Worm (Caenorhabditis elegans) whole organism, L3 larva: ENCODE measurements around the gene E04F6.6.

Experiments used
- ZK546.5 ChIP-seq: sonication (generic microtip); optimal IDR thresholded peaks from 2 replicates; lab custom pipeline; 2017; ENCODE audit warnings: missing biosample characterization, missing genetic modification characterization
- ama-1 ChIP-seq: fragments of 150-350 bp; optimal IDR thresholded peaks from 2 replicates; lab custom pipeline; 2018
- ceh-28 ChIP-seq: fragments of 150-350 bp; optimal IDR thresholded peaks from 2 replicates; lab custom pipeline; 2014; ENCODE audit warnings: missing biosample characterization, missing genetic modification reagents, missing genetic modification characterization
- ceh-82 ChIP-seq: fragments of 150-350 bp; optimal IDR thresholded peaks from 2 replicates; lab custom pipeline; 2014; ENCODE audit warnings: missing biosample characterization, missing genetic modification characterization
- ceh-9 ChIP-seq: sonication (generic microtip); optimal IDR thresholded peaks from 2 replicates; lab custom pipeline; 2018; ENCODE audit warnings: missing biosample characterization, missing genetic modification characterization
- daf-12 ChIP-seq: fragments of 150-350 bp; optimal IDR thresholded peaks from 2 replicates; lab custom pipeline; 2014; ENCODE audit warnings: missing biosample characterization, missing genetic modification reagents, missing genetic modification characterization
- egl-27 ChIP-seq: sonication (generic microtip); optimal IDR thresholded peaks from 4 replicates; lab custom pipeline; 2017; ENCODE audit warnings: missing biosample characterization, missing genetic modification reagents, missing genetic modification characterization
- egl-5 ChIP-seq: fragments of 150-350 bp; optimal IDR thresholded peaks from 2 replicates; lab custom pipeline; 2017; ENCODE audit warnings: missing biosample characterization, missing genetic modification reagents, missing genetic modification characterization, inconsistent platforms
- elt-1 ChIP-seq: fragments of 150-350 bp; optimal IDR thresholded peaks from 2 replicates; lab custom pipeline; 2014; ENCODE audit warnings: missing biosample characterization, missing genetic modification characterization
- elt-2 ChIP-seq: sonication (generic microtip); optimal IDR thresholded peaks from 2 replicates; lab custom pipeline; 2016; ENCODE audit warnings: missing genetic modification reagents, mild to moderate bottlenecking, missing genetic modification characterization, missing compliant biosample characterization
- eor-1 ChIP-seq, 2 experiments: fragments of 150-350 bp; optimal IDR thresholded peaks; 2 replicates each; lab custom pipeline; 2014 to 2018; ENCODE audit warnings: missing biosample characterization in 2 of 2, missing genetic modification characterization in 2 of 2
- fkh-10 ChIP-seq: sonication (generic microtip); optimal IDR thresholded peaks from 2 replicates; lab custom pipeline; 2017; ENCODE audit warnings: missing biosample characterization, missing genetic modification reagents, missing genetic modification characterization
- hmg-11 ChIP-seq: sonication (generic microtip); optimal IDR thresholded peaks from 2 replicates; lab custom pipeline; 2016; ENCODE audit warnings: missing genetic modification characterization, missing compliant biosample characterization
- lin-15B ChIP-seq: fragments of 150-350 bp; optimal IDR thresholded peaks from 2 replicates; lab custom pipeline; 2014; ENCODE audit warnings: missing biosample characterization, missing genetic modification characterization
- lsy-12 ChIP-seq: sonication (generic microtip); optimal IDR thresholded peaks from 2 replicates; lab custom pipeline; 2016; ENCODE audit warnings: mild to moderate bottlenecking, missing genetic modification characterization, missing compliant biosample characterization
- mdl-1 ChIP-seq: fragments of 150-350 bp; optimal IDR thresholded peaks from 2 replicates; lab custom pipeline; 2014; ENCODE audit warnings: missing biosample characterization, missing genetic modification characterization
- nfya-1 ChIP-seq: sonication (generic microtip); optimal IDR thresholded peaks from 2 replicates; lab custom pipeline; 2017; ENCODE audit warnings: missing genetic modification characterization, mild to moderate bottlenecking, missing compliant biosample characterization, antibody characterized with exemption, moderate library complexity; ENCODE audit not compliant: insufficient read depth
- nhr-23 ChIP-seq: fragments of 150-350 bp; optimal IDR thresholded peaks from 2 replicates; lab custom pipeline; 2014; ENCODE audit warnings: missing biosample characterization, missing genetic modification reagents, missing genetic modification characterization
- nhr-237 ChIP-seq: fragments of 150-350 bp; optimal IDR thresholded peaks from 2 replicates; lab custom pipeline; 2014; ENCODE audit warnings: missing biosample characterization, missing genetic modification characterization
- nhr-25 ChIP-seq: sonication (generic microtip); optimal IDR thresholded peaks from 2 replicates; lab custom pipeline; 2017; ENCODE audit warnings: missing biosample characterization, missing genetic modification characterization
- nhr-43 ChIP-seq: sonication (generic microtip); optimal IDR thresholded peaks from 2 replicates; lab custom pipeline; 2016; ENCODE audit warnings: mild to moderate bottlenecking, missing genetic modification characterization, missing compliant biosample characterization; ENCODE audit not compliant: poor library complexity, severe bottlenecking
- nhr-67 ChIP-seq: fragments of 150-350 bp; optimal IDR thresholded peaks from 2 replicates; lab custom pipeline; 2014; ENCODE audit warnings: missing biosample characterization, missing genetic modification characterization
- nhr-77 ChIP-seq: fragments of 150-350 bp; optimal IDR thresholded peaks from 2 replicates; lab custom pipeline; 2014; ENCODE audit warnings: missing biosample characterization, missing genetic modification characterization
- pqm-1 ChIP-seq: fragments of 150-350 bp; optimal IDR thresholded peaks from 2 replicates; lab custom pipeline; 2017; ENCODE audit warnings: missing biosample characterization, missing genetic modification characterization, inconsistent platforms
- sea-2 ChIP-seq: fragments of 150-350 bp; sonication (generic microtip); optimal IDR thresholded peaks from 4 replicates; lab custom pipeline; 2014; ENCODE audit warnings: missing biosample characterization, missing genetic modification reagents, missing genetic modification characterization
- skn-1 ChIP-seq: fragments of 150-350 bp; optimal IDR thresholded peaks from 2 replicates; lab custom pipeline; 2014; ENCODE audit warnings: missing biosample characterization, missing genetic modification characterization
- tbx-2 ChIP-seq: sonication (generic microtip); optimal IDR thresholded peaks from 2 replicates; lab custom pipeline; 2016; ENCODE audit warnings: mild to moderate bottlenecking, missing genetic modification characterization, missing compliant biosample characterization
- unc-39 ChIP-seq: sonication (generic microtip); optimal IDR thresholded peaks from 4 replicates; lab custom pipeline; 2017; ENCODE audit warnings: missing biosample characterization, missing genetic modification characterization
- ztf-11 ChIP-seq: fragments of 150-350 bp; optimal IDR thresholded peaks from 2 replicates; lab custom pipeline; 2014; ENCODE audit warnings: missing biosample characterization, missing genetic modification characterization
- ztf-4 ChIP-seq: fragments of 150-350 bp; optimal IDR thresholded peaks from 2 replicates; lab custom pipeline; 2014; ENCODE audit warnings: missing biosample characterization, missing genetic modification characterization

The E04F6.6 gene

DNA sequence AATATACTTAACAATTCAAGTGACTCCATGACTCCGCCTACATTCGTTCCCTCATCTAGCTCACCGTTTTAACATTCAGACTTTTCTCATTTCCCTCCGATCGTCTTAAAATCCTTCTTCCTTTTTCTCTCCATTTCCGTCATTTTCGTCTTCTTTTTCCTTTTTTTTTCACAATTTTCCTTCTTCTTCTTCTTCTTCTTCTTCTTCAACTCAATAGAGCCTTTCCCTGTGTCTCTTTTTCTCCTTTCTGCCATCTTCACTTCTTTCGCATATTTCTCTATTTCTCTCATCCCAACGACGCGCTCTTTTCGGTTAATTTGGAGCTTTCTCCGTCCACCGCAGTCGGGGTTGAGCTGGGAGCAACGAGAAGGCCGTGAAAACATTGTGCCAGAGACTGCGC is 16.7 kb downstream of the E04F6.6 start:
- TF ChIP-seq hmg-11 (tag; lab: Kevin White, UChicago) (peak; percentile 57), tbx-2 (tag; lab: Kevin White, UChicago) (no peak), fkh-10 (GFP tag; lab: Kevin White, UChicago) (peak; percentile 72), nfya-1 (peak; percentile 58)
- TF ChIP-seq, all 47 proteins: peak for 3

- no peak for TF ChIP-seq eor-1 (tag; optimal IDR thresholded peaks at IDR 0.05; lab: Kevin White, UChicago)
- TF ChIP-seq tbx-2 (tag; lab: Kevin White, UChicago): no peak
- peak; percentile 15 for TF ChIP-seq fkh-10 (GFP tag; lab: Kevin White, UChicago)
- no peak for TF ChIP-seq nhr-67 (tag; lab: Kevin White, UChicago)
Measured at ce11 chrII:7176108-7176507, 23.3 kb downstream of the E04F6.6 start.

- TF ChIP-seq ztf-11 (no peak), nhr-43 (tag; lab: Kevin White, UChicago) (no peak), nhr-23 (tag; lab: Kevin White, UChicago) (no peak), egl-27 (tag; lab: Kevin White, UChicago) (no peak), elt-1 (no peak), ztf-4 (tag; lab: Kevin White, UChicago) (no peak), hmg-11 (tag; lab: Kevin White, UChicago) (no peak), ceh-28 (no peak), unc-39 (tag; lab: Kevin White, UChicago) (no peak), ceh-82 (tag; lab: Kevin White, UChicago) (no peak)
Measured at ce11 chrII:7174843-7175242, 24.5 kb downstream of the E04F6.6 start, which contains the start of gene glc-4. glc-4 (minus strand) TSS chrII:7174943.

DNA sequence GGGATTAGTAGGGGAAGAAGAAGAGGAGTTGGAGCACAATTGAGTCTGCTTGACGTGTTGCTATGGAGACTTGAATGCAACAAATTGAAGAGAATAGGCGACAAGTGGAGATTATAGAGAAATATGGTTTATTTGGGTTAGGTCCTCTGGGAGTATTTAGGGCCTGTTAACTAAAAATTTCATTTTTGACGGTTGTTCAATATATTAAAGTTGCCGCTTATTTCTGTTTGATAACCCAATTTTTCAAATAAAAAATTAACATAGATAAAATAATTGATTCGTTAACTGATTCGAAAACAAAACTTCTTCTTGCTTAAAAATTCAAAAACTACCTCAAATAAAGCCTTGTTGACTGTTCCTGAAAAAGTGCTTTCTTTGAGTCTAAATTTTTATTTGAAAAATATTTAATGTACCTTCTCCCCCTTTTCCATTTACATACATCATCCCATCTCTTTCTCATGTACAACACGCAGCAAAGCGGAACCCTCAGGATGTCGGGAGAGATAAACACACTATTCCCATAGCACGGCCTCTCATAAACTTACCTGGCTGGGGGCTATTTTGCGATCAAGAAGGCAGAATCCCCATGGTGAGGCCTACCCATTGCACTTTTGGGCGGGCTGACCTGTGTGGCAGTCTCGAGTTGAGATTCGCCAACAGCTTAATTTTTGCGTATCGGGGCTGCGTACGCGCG is 27.9 kb downstream of the E04F6.6 start, which contains the start of gene dyf-13:
TSS of gene dyf-13 (minus strand) at position 51 of the 694 bp plus-strand sequence.
- TF ChIP-seq nhr-23 (tag; lab: Kevin White, UChicago) (no peak), sea-2 (GFP tag; lab: Kevin White, UChicago) (no peak), nhr-43 (tag; lab: Kevin White, UChicago) (no peak), ama-1 (lab: Kevin White, UChicago) (no peak)

- TF ChIP-seq elt-2 (no peak), nhr-23 (tag; lab: Kevin White, UChicago) (peak; percentile 50)
Measured at ce11 chrII:7168712-7169111, 30.7 kb downstream of the E04F6.6 start, which contains the start of gene col-36. col-36 (minus strand) TSS chrII:7168812.

DNA sequence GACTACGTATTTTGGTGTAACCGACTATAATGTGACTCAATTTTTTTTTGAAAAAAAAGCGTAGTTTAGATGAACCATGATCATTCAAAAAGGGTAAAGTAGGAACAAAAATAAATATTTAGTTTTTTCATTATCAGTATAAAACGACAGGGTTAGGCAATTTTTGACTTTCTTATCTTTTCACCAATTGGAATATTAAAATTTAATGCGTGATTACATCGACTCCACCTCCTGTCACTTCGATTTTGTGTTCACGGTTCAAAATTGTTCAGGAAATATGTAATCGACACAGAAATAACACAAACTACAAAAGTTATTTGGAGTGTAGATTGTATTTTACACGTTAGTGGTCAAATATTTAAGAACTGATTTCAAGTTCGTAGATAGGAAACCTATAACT is 32.6 kb downstream of the E04F6.6 start:
- TF ChIP-seq tbx-2 (tag; lab: Kevin White, UChicago) (no peak), elt-2 (peak; percentile 93), pqm-1 (tag; lab: Kevin White, UChicago) (peak; percentile 94)

DNA sequence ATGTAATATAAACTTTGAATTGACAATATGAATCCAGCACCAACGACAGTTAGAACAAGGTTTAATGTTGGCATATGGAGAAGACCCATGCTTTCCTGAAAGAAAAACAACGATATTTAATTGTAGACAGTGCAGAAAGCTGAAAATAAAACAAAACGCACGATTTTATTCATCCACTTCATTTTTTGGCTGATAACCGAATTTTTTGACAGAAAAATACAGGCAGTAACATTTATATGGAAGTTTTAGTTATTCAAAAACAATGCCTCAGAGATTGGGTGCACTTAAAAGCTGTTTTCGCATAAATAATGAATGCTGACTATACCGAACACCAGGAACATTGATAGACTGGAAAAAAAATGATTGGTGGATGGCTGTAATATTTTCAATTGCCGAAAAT is 33.6 kb downstream of the E04F6.6 start, which contains the start of gene mfsd-13.2:
TSS of gene mfsd-13.2 (minus strand) at position 101 of the 400 bp plus-strand sequence.
- no peak for TF ChIP-seq ceh-28
- TF ChIP-seq daf-12 (tag; lab: Kevin White, UChicago): no peak
- TF ChIP-seq nhr-25 (tag; lab: Kevin White, UChicago): no peak
- no peak for TF ChIP-seq ztf-11
- TF ChIP-seq ztf-4 (tag; lab: Kevin White, UChicago): no peak
- no peak for TF ChIP-seq lsy-12 (tag; lab: Kevin White, UChicago)
- TF ChIP-seq elt-1: no peak
- no peak for TF ChIP-seq egl-5 (tag; lab: Kevin White, UChicago)
- no peak for TF ChIP-seq nhr-77
- no peak for TF ChIP-seq unc-39 (tag; lab: Kevin White, UChicago)

ce11 chrII:7161512-7161911 is 37.9 kb downstream of the E04F6.6 start, which contains the start of gene C27H5.12:
C27H5.12 (minus strand) TSS chrII:7161612.
- no peak for TF ChIP-seq mdl-1 (tag; lab: Kevin White, UChicago)
- no peak for TF ChIP-seq elt-2
- TF ChIP-seq nhr-237 (tag; lab: Kevin White, UChicago): no peak
- TF ChIP-seq eor-1 (tag; optimal IDR thresholded peaks at IDR 0.05; lab: Kevin White, UChicago): no peak
- TF ChIP-seq nhr-77: no peak
- TF ChIP-seq lin-15B (tag; lab: Kevin White, UChicago): no peak
- TF ChIP-seq nhr-25 (tag; lab: Kevin White, UChicago): no peak
- no peak for TF ChIP-seq elt-1
- TF ChIP-seq ZK546.5: no peak
- no peak for TF ChIP-seq fkh-10 (GFP tag; lab: Kevin White, UChicago)
- no peak for TF ChIP-seq ztf-4 (tag; lab: Kevin White, UChicago)
- TF ChIP-seq ceh-9: no peak
- TF ChIP-seq daf-12 (tag; lab: Kevin White, UChicago): no peak
- TF ChIP-seq skn-1: no peak
